Fruit fly (Drosophila melanogaster): ENCODE results near the gene Pcp.

Pcp gene

DNA sequence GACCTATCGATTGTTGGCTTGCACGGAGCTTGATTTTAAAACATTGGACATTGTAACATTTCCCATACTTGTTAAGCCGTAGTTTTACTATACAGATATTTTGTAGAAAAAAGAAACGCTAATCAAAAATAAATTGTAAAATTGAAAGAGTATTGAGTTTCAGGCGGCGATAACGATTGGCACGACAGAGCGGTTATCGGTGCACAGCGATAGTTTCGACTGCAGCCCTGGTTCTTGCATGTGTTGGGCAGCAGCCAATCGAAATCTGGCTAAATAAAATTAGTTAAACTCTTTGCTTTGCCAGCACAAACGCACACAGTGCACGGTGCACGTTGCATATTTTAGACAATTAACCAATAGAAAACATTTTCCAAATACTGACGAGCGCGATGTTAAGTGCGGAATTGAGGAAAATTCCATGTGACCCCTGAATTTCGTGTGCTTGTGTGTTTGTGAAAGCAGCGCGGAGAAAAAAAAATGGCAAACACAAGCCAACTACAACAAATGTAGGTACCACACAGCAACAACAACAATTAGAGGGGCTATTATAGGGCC, 16.4 kb downstream of the Pcp start, which contains the start of gene milt (continued):
- TF ChIP-seq Doc3 (GFP tag; IDR thresholded peaks at IDR 0.05; ENCODE audit: partially characterized antibody), result peak; percentile 68; the same call in 2 of the 3 replicates
- no peak for TF ChIP-seq CG18011 (GFP tag; optimal IDR thresholded peaks at IDR 0.05)
- no peak for TF ChIP-seq CG9215 (GFP tag; IDR thresholded peaks at IDR 0.05)
- TF ChIP-seq trem (tag; optimal IDR thresholded peaks at IDR 0.05), result peak; percentile 50
- no peak for TF ChIP-seq Six4 (GFP tag; optimal IDR thresholded peaks at IDR 0.05)
- peak; percentile 93 for TF ChIP-seq Nf-YB (GFP tag; optimal IDR thresholded peaks at IDR 0.05)
- no peak for TF ChIP-seq CG13424 (tag; optimal IDR thresholded peaks at IDR 0.05)
- no peak for TF ChIP-seq CG10209 (GFP tag; optimal IDR thresholded peaks at IDR 0.05)
- TF ChIP-seq Oaz (GFP tag; IDR thresholded peaks at IDR 0.05), result no peak
- no peak for TF ChIP-seq CG8478 (optimal IDR thresholded peaks at IDR 0.05)
- no peak for TF ChIP-seq CG15479 (GFP tag; optimal IDR thresholded peaks at IDR 0.05)
- TF ChIP-seq E2f2 (GFP tag; IDR thresholded peaks at IDR 0.05), result peak; percentile 72
- no peak for TF ChIP-seq CG5953 (GFP tag; IDR thresholded peaks at IDR 0.05)
- TF ChIP-seq inv (GFP tag; IDR thresholded peaks at IDR 0.05; ENCODE audit: partially characterized antibody), result peak; percentile 70
- TF ChIP-seq CG12659 (GFP tag; optimal IDR thresholded peaks at IDR 0.05), result peak; percentile 63
- peak; percentile 31 for TF ChIP-seq CG14710 (tag; optimal IDR thresholded peaks at IDR 0.05)
- no peak for TF ChIP-seq fru (optimal IDR thresholded peaks at IDR 0.05)
- TF ChIP-seq Gsc (GFP tag; IDR thresholded peaks at IDR 0.05), result no peak
- no peak for TF ChIP-seq wdn (GFP tag; IDR thresholded peaks at IDR 0.05)
- no peak for TF ChIP-seq btn (GFP tag; optimal IDR thresholded peaks at IDR 0.05)
- no peak for TF ChIP-seq CG9727 (GFP tag; optimal IDR thresholded peaks at IDR 0.05)
- no peak for TF ChIP-seq grn (GFP tag; optimal IDR thresholded peaks at IDR 0.05)
- no peak for TF ChIP-seq cad (GFP tag; optimal IDR thresholded peaks at IDR 0.05)
- TF ChIP-seq crol (GFP tag; IDR thresholded peaks at IDR 0.05), result no peak
- TF ChIP-seq CG18619 (GFP tag; optimal IDR thresholded peaks at IDR 0.05), result no peak
- TF ChIP-seq lola (GFP tag; optimal IDR thresholded peaks at IDR 0.05), result no peak
- peak; percentile 85 for TF ChIP-seq Scr (GFP tag; IDR thresholded peaks at IDR 0.05; ENCODE audit: partially characterized antibody)
- no peak for TF ChIP-seq pum (GFP tag; optimal IDR thresholded peaks at IDR 0.05)
- no peak for TF ChIP-seq CG8089 (GFP tag; optimal IDR thresholded peaks at IDR 0.05)
- no peak for TF ChIP-seq CG11093 (GFP tag; IDR thresholded peaks at IDR 0.05)
- no peak for TF ChIP-seq TFAM (GFP tag; optimal IDR thresholded peaks at IDR 0.05)
- TF ChIP-seq tx (GFP tag; optimal IDR thresholded peaks at IDR 0.05), result no peak
- TF ChIP-seq HLH54F (GFP tag; optimal IDR thresholded peaks at IDR 0.05), result no peak
- TF ChIP-seq CG14441 (GFP tag; IDR thresholded peaks at IDR 0.05), result no peak
- TF ChIP-seq Pdp1 (GFP tag; optimal IDR thresholded peaks at IDR 0.05), result no peak
- TF ChIP-seq CG3065 (GFP tag; optimal IDR thresholded peaks at IDR 0.05), result no peak
- peak; percentile 33 for TF ChIP-seq Myb (GFP tag; optimal IDR thresholded peaks at IDR 0.05)
- TF ChIP-seq her (GFP tag; optimal IDR thresholded peaks at IDR 0.05), result peak; percentile 5
- no peak for TF ChIP-seq CG7786 (GFP tag; optimal IDR thresholded peaks at IDR 0.05)
- TF ChIP-seq Dref (GFP tag; IDR thresholded peaks at IDR 0.05), result peak; percentile 96
- no peak for TF ChIP-seq Fer1 (GFP tag; optimal IDR thresholded peaks at IDR 0.05)
- no peak for TF ChIP-seq CG33557 (GFP tag; optimal IDR thresholded peaks at IDR 0.05)
- no peak for TF ChIP-seq CG11695 (GFP tag; IDR thresholded peaks at IDR 0.05)
- TF ChIP-seq CG7928 (GFP tag; optimal IDR thresholded peaks at IDR 0.05), result peak; percentile 96
- TF ChIP-seq dysf (GFP tag; IDR thresholded peaks at IDR 0.05), result no peak
- no peak for TF ChIP-seq Hey (tag; optimal IDR thresholded peaks at IDR 0.05)
- TF ChIP-seq tap (tag; optimal IDR thresholded peaks at IDR 0.05), result no peak
- no peak for TF ChIP-seq CG3838 (GFP tag; optimal IDR thresholded peaks at IDR 0.05)
- TF ChIP-seq CG6272 (GFP tag; IDR thresholded peaks at IDR 0.05), result no peak
- TF ChIP-seq ewg (GFP tag; optimal IDR thresholded peaks at IDR 0.05), result no peak
- no peak for TF ChIP-seq GATAe (GFP tag; conservative IDR thresholded peaks at IDR 0.05)
- TF ChIP-seq CG18764 (GFP tag; optimal IDR thresholded peaks at IDR 0.05), result no peak
